Fruit fly (Drosophila melanogaster) whole organism, embryonic: Measurements from ENCODE around the gene Atg18b.

Experiments
- ATbp ChIP-seq: fragments of 200-800 bp; sonication (Bioruptor generic); optimal IDR thresholded peaks from 2 replicates; lab custom pipeline; 2017; ENCODE audit warnings: missing biosample characterization, mild to moderate bottlenecking, missing genetic modification characterization, missing genetic modification reagents
- BEAF-32 ChIP-seq: fragments of 200-800 bp; sonication (Bioruptor generic); optimal IDR thresholded peaks from 3 replicates; lab custom pipeline; 2017; ENCODE audit warnings: missing biosample characterization, missing genetic modification characterization, mild to moderate bottlenecking, moderate library complexity, missing genetic modification reagents
- Bteb2 ChIP-seq: fragments of 200-800 bp; sonication (Bioruptor generic); optimal IDR thresholded peaks from 2 replicates; lab custom pipeline; 2016; ENCODE audit warnings: missing biosample characterization, missing genetic modification characterization
- CG12071 ChIP-seq: fragments of 200-800 bp; sonication (Bioruptor generic); optimal IDR thresholded peaks from 3 replicates; lab custom pipeline; 2018; ENCODE audit warnings: missing biosample characterization, mild to moderate bottlenecking, missing genetic modification characterization
- CG12155 ChIP-seq: fragments of 200-800 bp; sonication (Bioruptor generic); optimal IDR thresholded peaks from 3 replicates; lab custom pipeline; 2016; ENCODE audit warnings: missing biosample characterization, missing genetic modification characterization
- CG12299 ChIP-seq: fragments of 200-800 bp; sonication (Bioruptor generic); optimal IDR thresholded peaks from 2 replicates; lab custom pipeline; 2018; ENCODE audit warnings: missing biosample characterization, mild to moderate bottlenecking, missing genetic modification characterization
- CG12942 ChIP-seq: fragments of 200-800 bp; sonication (Bioruptor generic); optimal IDR thresholded peaks from 3 replicates; lab custom pipeline; 2016; ENCODE audit warnings: missing biosample characterization, missing genetic modification characterization
- CG13624 ChIP-seq: fragments of 200-800 bp; sonication (Bioruptor generic); optimal IDR thresholded peaks from 2 replicates; lab custom pipeline; 2016; ENCODE audit warnings: missing biosample characterization, missing genetic modification characterization
- CG1603 ChIP-seq: fragments of 200-800 bp; sonication (Bioruptor generic); optimal IDR thresholded peaks from 2 replicates; lab custom pipeline; 2019; ENCODE audit warnings: missing biosample characterization, mild to moderate bottlenecking, missing genetic modification characterization, moderate library complexity
- CG17186 ChIP-seq: fragments of 200-800 bp; sonication (Bioruptor generic); optimal IDR thresholded peaks from 3 replicates; lab custom pipeline; 2017; ENCODE audit warnings: missing biosample characterization, missing genetic modification reagents, missing genetic modification characterization
- CG17385 ChIP-seq: fragments of 200-800 bp; sonication (Bioruptor generic); optimal IDR thresholded peaks from 3 replicates; lab custom pipeline; 2018; ENCODE audit warnings: missing biosample characterization, mild to moderate bottlenecking, missing genetic modification characterization
- CG17568 ChIP-seq: fragments of 200-800 bp; sonication (Bioruptor generic); optimal IDR thresholded peaks from 2 replicates; lab custom pipeline; 2018; ENCODE audit warnings: missing biosample characterization, mild to moderate bottlenecking, missing genetic modification characterization, moderate library complexity
- CG18262 ChIP-seq: fragments of 200-800 bp; optimal IDR thresholded peaks from 3 replicates; lab custom pipeline; 2019; ENCODE audit warnings: missing biosample characterization, mild to moderate bottlenecking, missing genetic modification characterization, moderate library complexity
- CG18764 ChIP-seq: fragments of 200-800 bp; sonication (Bioruptor generic); optimal IDR thresholded peaks from 3 replicates; lab custom pipeline; 2016; ENCODE audit warnings: missing biosample characterization, missing genetic modification characterization
- CG2199 ChIP-seq: fragments of 200-800 bp; sonication (Bioruptor generic); IDR thresholded peaks from 3 replicates; pipeline ENCODE4 v1.3.6; 2022; ENCODE audit warnings: missing biosample characterization, missing genetic modification characterization
- CG2678 ChIP-seq: fragments of 200-800 bp; sonication (Bioruptor generic); optimal IDR thresholded peaks from 3 replicates; lab custom pipeline; 2019; ENCODE audit warnings: missing biosample characterization, mild to moderate bottlenecking, missing genetic modification characterization, moderate library complexity
- CG2712 ChIP-seq: fragments of 200-800 bp; optimal IDR thresholded peaks from 3 replicates; lab custom pipeline; 2019; ENCODE audit warnings: missing biosample characterization, mild to moderate bottlenecking, missing genetic modification characterization, moderate library complexity
- CG30020 ChIP-seq: fragments of 200-800 bp; optimal IDR thresholded peaks from 2 replicates; lab custom pipeline; 2019; ENCODE audit warnings: missing biosample characterization, mild to moderate bottlenecking, missing genetic modification characterization, moderate library complexity
- CG3281 ChIP-seq: fragments of 200-800 bp; sonication (Bioruptor generic); optimal IDR thresholded peaks from 3 replicates; lab custom pipeline; 2017; ENCODE audit warnings: missing biosample characterization, mild to moderate bottlenecking, missing genetic modification characterization
- CG3838 ChIP-seq: fragments of 200-800 bp; sonication (Bioruptor generic); optimal IDR thresholded peaks from 3 replicates; lab custom pipeline; 2016; ENCODE audit warnings: missing biosample characterization, missing genetic modification characterization
- CG6854 ChIP-seq: fragments of 200-800 bp; sonication (Bioruptor generic); optimal IDR thresholded peaks from 3 replicates; lab custom pipeline; 2017; ENCODE audit warnings: missing biosample characterization, mild to moderate bottlenecking, missing genetic modification characterization
- CG7556 ChIP-seq: fragments of 200-800 bp; sonication (Bioruptor generic); optimal IDR thresholded peaks from 2 replicates; lab custom pipeline; 2017; ENCODE audit warnings: missing biosample characterization, mild to moderate bottlenecking, missing genetic modification characterization
- CG8478 ChIP-seq: fragments of >200 bp; optimal IDR thresholded peaks from 2 replicates; lab custom pipeline; 2018
- CHES-1-like ChIP-seq: fragments of 200-800 bp; sonication (Bioruptor generic); optimal IDR thresholded peaks from 2 replicates; lab custom pipeline; 2016; ENCODE audit warnings: missing biosample characterization, missing genetic modification characterization
- CTCF ChIP-seq: fragments of 200-800 bp; sonication (Bioruptor generic); optimal IDR thresholded peaks from 2 replicates; lab custom pipeline; 2017; ENCODE audit warnings: missing biosample characterization, mild to moderate bottlenecking, missing genetic modification characterization, moderate library complexity
- CoRest ChIP-seq: fragments of 200-800 bp; sonication (Bioruptor generic); optimal IDR thresholded peaks from 3 replicates; lab custom pipeline; 2018; ENCODE audit warnings: missing biosample characterization, mild to moderate bottlenecking, missing genetic modification characterization, moderate library complexity
- Eip74EF ChIP-seq, 2 experiments: fragments of 200-800 bp in 1 of 2; fragments of >200 bp in 1 of 2; sonication (Bioruptor generic) in 1 of 2; optimal IDR thresholded peaks; 2 replicates each; lab custom pipeline; 2017 to 2019; ENCODE audit warnings: missing biosample characterization in 2 of 2, missing genetic modification characterization in 2 of 2, mild to moderate bottlenecking in 1 of 2, moderate library complexity in 1 of 2
- Ets97D ChIP-seq: fragments of 200-800 bp; sonication (Bioruptor generic); optimal IDR thresholded peaks from 3 replicates; lab custom pipeline; 2016; ENCODE audit warnings: missing biosample characterization, missing genetic modification characterization
- Hsf ChIP-seq: fragments of 200-800 bp; sonication (Bioruptor generic); optimal IDR thresholded peaks from 3 replicates; lab custom pipeline; 2016; ENCODE audit warnings: missing biosample characterization, missing genetic modification characterization
- Med ChIP-seq: fragments of 200-800 bp; sonication (Bioruptor generic); peaks from one replicate; lab custom pipeline; 2016; ENCODE audit warnings: missing biosample characterization, missing genetic modification characterization, mild to moderate bottlenecking, inconsistent platforms, moderate library complexity
- NC2α ChIP-seq: fragments of 200-800 bp; sonication (Bioruptor generic); optimal IDR thresholded peaks from 2 replicates; lab custom pipeline; 2016; ENCODE audit warnings: missing biosample characterization, missing genetic modification characterization
- NfI ChIP-seq: fragments of 200-800 bp; sonication (Bioruptor generic); optimal IDR thresholded peaks from 3 replicates; lab custom pipeline; 2018; ENCODE audit warnings: missing biosample characterization, mild to moderate bottlenecking, missing genetic modification characterization, moderate library complexity
- Sry-δ ChIP-seq: fragments of 200-800 bp; sonication (Bioruptor generic); optimal IDR thresholded peaks from 2 replicates; lab custom pipeline; 2016; ENCODE audit warnings: missing biosample characterization, missing genetic modification characterization
- YL-1 ChIP-seq: fragments of 200-800 bp; sonication (Bioruptor generic); optimal IDR thresholded peaks from 3 replicates; lab custom pipeline; 2017; ENCODE audit warnings: missing biosample characterization, mild to moderate bottlenecking, missing genetic modification characterization
- cg ChIP-seq: fragments of 200-800 bp; sonication (Bioruptor generic); optimal IDR thresholded peaks from 3 replicates; lab custom pipeline; 2019; ENCODE audit warnings: missing biosample characterization, mild to moderate bottlenecking, missing genetic modification characterization, moderate library complexity
- chif ChIP-seq, 2 experiments: fragments of 200-800 bp; sonication (Bioruptor generic); optimal IDR thresholded peaks; 3 replicates each; lab custom pipeline; 2016; ENCODE audit warnings: missing biosample characterization in 2 of 2, missing genetic modification characterization in 2 of 2
- chn ChIP-seq: fragments of 200-800 bp; sonication (Bioruptor generic); optimal IDR thresholded peaks from 2 replicates; lab custom pipeline; 2016; ENCODE audit warnings: missing biosample characterization, missing genetic modification characterization
- cwo ChIP-seq: fragments of 200-800 bp; sonication (Bioruptor generic); optimal IDR thresholded peaks from 3 replicates; lab custom pipeline; 2017; ENCODE audit warnings: missing biosample characterization, missing genetic modification characterization, mild to moderate bottlenecking, moderate library complexity, missing genetic modification reagents
- ftz-f1 ChIP-seq: fragments of 200-800 bp; sonication (Bioruptor generic); optimal IDR thresholded peaks from 2 replicates; lab custom pipeline; 2016; ENCODE audit warnings: missing biosample characterization, missing genetic modification characterization
- kah ChIP-seq: fragments of 200-800 bp; sonication (Bioruptor generic); optimal IDR thresholded peaks from 2 replicates; lab custom pipeline; 2018; ENCODE audit warnings: missing biosample characterization, mild to moderate bottlenecking, missing genetic modification characterization
- lab ChIP-seq: fragments of 200-800 bp; sonication (Bioruptor generic); optimal IDR thresholded peaks from 3 replicates; lab custom pipeline; 2017; ENCODE audit warnings: missing biosample characterization, missing genetic modification characterization, mild to moderate bottlenecking, moderate library complexity, missing genetic modification reagents
- nerfin-1 ChIP-seq: fragments of 200-800 bp; sonication (Bioruptor generic); optimal IDR thresholded peaks from 3 replicates; lab custom pipeline; 2019; ENCODE audit warnings: missing biosample characterization, mild to moderate bottlenecking, missing genetic modification characterization, moderate library complexity
- odd ChIP-seq: fragments of 200-800 bp; sonication (Bioruptor generic); optimal IDR thresholded peaks from 2 replicates; lab custom pipeline; 2017; ENCODE audit warnings: missing biosample characterization, mild to moderate bottlenecking, missing genetic modification characterization
- pho ChIP-seq: fragments of 200-800 bp; sonication (Bioruptor generic); optimal IDR thresholded peaks from 2 replicates; lab custom pipeline; 2016; ENCODE audit warnings: missing biosample characterization, missing genetic modification characterization
- pzg ChIP-seq: fragments of 200-800 bp; sonication (Bioruptor generic); optimal IDR thresholded peaks from 3 replicates; lab custom pipeline; 2018; ENCODE audit warnings: missing biosample characterization, mild to moderate bottlenecking, missing genetic modification characterization, moderate library complexity
- run ChIP-seq: fragments of 200-800 bp; sonication (Bioruptor generic); optimal IDR thresholded peaks from 3 replicates; lab custom pipeline; 2018; ENCODE audit warnings: missing biosample characterization, mild to moderate bottlenecking, missing genetic modification characterization
- scrt ChIP-seq: fragments of 200-800 bp; sonication (Bioruptor generic); optimal IDR thresholded peaks from 2 replicates; lab custom pipeline; 2018; ENCODE audit warnings: missing biosample characterization, mild to moderate bottlenecking, missing genetic modification characterization, moderate library complexity
- shn ChIP-seq: fragments of 200-800 bp; sonication (Bioruptor generic); optimal IDR thresholded peaks from 3 replicates; lab custom pipeline; 2016; ENCODE audit warnings: missing biosample characterization, missing genetic modification characterization
- trem ChIP-seq: fragments of 200-800 bp; optimal IDR thresholded peaks from 3 replicates; lab custom pipeline; 2019; ENCODE audit warnings: missing biosample characterization, mild to moderate bottlenecking, missing genetic modification characterization, moderate library complexity

The Atg18b gene

dm6 chr2L:21237048-21237747 is 16.8 kb upstream of the Atg18b start, which contains the start of gene Hr39 (continued):
- peak; percentile 26 for TF ChIP-seq CG3281
- peak; percentile 32 for TF ChIP-seq odd
- TF ChIP-seq CG12299 (tag; lab: Kevin White, UChicago), result peak; percentile 9
- peak; percentile 49 for TF ChIP-seq CG18764 (GFP tag; lab: Kevin White, UChicago)
- TF ChIP-seq CG17186 (GFP tag; lab: Kevin White, UChicago), result peak; percentile 68
- TF ChIP-seq scrt (GFP tag; lab: Kevin White, UChicago), result peak; percentile 54
- peak; percentile 65 for TF ChIP-seq CG12155 (GFP tag; lab: Kevin White, UChicago)
- TF ChIP-seq YL-1 (GFP tag; lab: Kevin White, UChicago), result peak; percentile 23
- TF ChIP-seq BEAF-32 (GFP tag; lab: Kevin White, UChicago), result peak; percentile 75
- peak; percentile 77 for TF ChIP-seq trem (tag; lab: Kevin White, UChicago)
- TF ChIP-seq cwo (GFP tag; lab: Kevin White, UChicago), result peak; percentile 40
- peak; percentile 26 for TF ChIP-seq CG2712 (tag; lab: Kevin White, UChicago)
- peak; percentile 100 for TF ChIP-seq CG1603 (tag; lab: Kevin White, UChicago)
- peak; percentile 97 for TF ChIP-seq pzg (GFP tag; lab: Kevin White, UChicago)
- peak; percentile 15 for TF ChIP-seq CG12071
- peak; percentile 75 for TF ChIP-seq Sry-δ (GFP tag; lab: Kevin White, UChicago)
- peak; percentile 41 for TF ChIP-seq Hsf (GFP tag; lab: Kevin White, UChicago)
- TF ChIP-seq ftz-f1, result peak; percentile 94
- TF ChIP-seq pho (GFP tag; lab: Kevin White, UChicago), result peak; percentile 16
- TF ChIP-seq kah (GFP tag; lab: Kevin White, UChicago), result peak; percentile 39
- peak in 1 of 2 experiments; percentile 90 for TF ChIP-seq Eip74EF (GFP tag; optimal IDR thresholded peaks at IDR 0.05; lab: Kevin White, UChicago)
- TF ChIP-seq NfI (GFP tag; lab: Kevin White, UChicago), result peak; percentile 32
- peak; percentile 74 for TF ChIP-seq CHES-1-like (GFP tag; lab: Kevin White, UChicago)
- peak; percentile 13 for TF ChIP-seq Bteb2
- TF ChIP-seq CG17568 (GFP tag; lab: Kevin White, UChicago), result peak; percentile 42
- peak; percentile 21 for TF ChIP-seq nerfin-1 (tag; lab: Kevin White, UChicago)
- TF ChIP-seq lab (GFP tag; lab: Kevin White, UChicago), result peak; percentile 30
- peak; percentile 89 for TF ChIP-seq Med
- peak; percentile 24 for TF ChIP-seq CTCF (GFP tag; lab: Kevin White, UChicago)
- peak; percentile 12 for TF ChIP-seq CG12942
- no peak for TF ChIP-seq CG18262 (tag; lab: Kevin White, UChicago)
- TF ChIP-seq CoRest, result peak; percentile 57
- peak; percentile 99 for TF ChIP-seq CG30020
- TF ChIP-seq chn (GFP tag; lab: Kevin White, UChicago), result peak; percentile 7
- peak; percentile 18 for TF ChIP-seq CG7556 (GFP tag; lab: Kevin White, UChicago)
- TF ChIP-seq CG13624 (GFP tag; lab: Kevin White, UChicago), result peak; percentile 17
- TF ChIP-seq run (tag; lab: Kevin White, UChicago), result peak; percentile 20
- TF ChIP-seq CG3838 (GFP tag; lab: Kevin White, UChicago), result peak; percentile 97
- TF ChIP-seq Ets97D (GFP tag; lab: Kevin White, UChicago), result peak; percentile 92
- peak; percentile 98 for TF ChIP-seq cg (GFP tag; lab: Kevin White, UChicago)
- no peak for TF ChIP-seq ATbp (GFP tag; lab: Kevin White, UChicago)
- TF ChIP-seq CG17385 (GFP tag; lab: Kevin White, UChicago), result peak; percentile 14
- peak; percentile 20 for TF ChIP-seq CG2678 (tag; lab: Kevin White, UChicago)
- TF ChIP-seq shn (GFP tag; lab: Kevin White, UChicago), result peak; percentile 20
- TF ChIP-seq NC2α (GFP tag; lab: Kevin White, UChicago), result peak; percentile 14
- TF ChIP-seq CG2199 (GFP tag; lab: Robert Waterston, UW), result no peak
- TF ChIP-seq CG8478, result peak; percentile 60
- TF ChIP-seq chif (GFP tag; optimal IDR thresholded peaks at IDR 0.05; lab: Kevin White, UChicago), result peak in 1 of 2 experiments; percentile 38
- TF ChIP-seq CG6854 (GFP tag; lab: Kevin White, UChicago), result peak; percentile 9
